Worm (Caenorhabditis elegans): ENCODE measurements around the gene myo-3.
A peak's percentile ranks its signal among the peaks of the same experiment; 100 is the strongest.

DNA sequence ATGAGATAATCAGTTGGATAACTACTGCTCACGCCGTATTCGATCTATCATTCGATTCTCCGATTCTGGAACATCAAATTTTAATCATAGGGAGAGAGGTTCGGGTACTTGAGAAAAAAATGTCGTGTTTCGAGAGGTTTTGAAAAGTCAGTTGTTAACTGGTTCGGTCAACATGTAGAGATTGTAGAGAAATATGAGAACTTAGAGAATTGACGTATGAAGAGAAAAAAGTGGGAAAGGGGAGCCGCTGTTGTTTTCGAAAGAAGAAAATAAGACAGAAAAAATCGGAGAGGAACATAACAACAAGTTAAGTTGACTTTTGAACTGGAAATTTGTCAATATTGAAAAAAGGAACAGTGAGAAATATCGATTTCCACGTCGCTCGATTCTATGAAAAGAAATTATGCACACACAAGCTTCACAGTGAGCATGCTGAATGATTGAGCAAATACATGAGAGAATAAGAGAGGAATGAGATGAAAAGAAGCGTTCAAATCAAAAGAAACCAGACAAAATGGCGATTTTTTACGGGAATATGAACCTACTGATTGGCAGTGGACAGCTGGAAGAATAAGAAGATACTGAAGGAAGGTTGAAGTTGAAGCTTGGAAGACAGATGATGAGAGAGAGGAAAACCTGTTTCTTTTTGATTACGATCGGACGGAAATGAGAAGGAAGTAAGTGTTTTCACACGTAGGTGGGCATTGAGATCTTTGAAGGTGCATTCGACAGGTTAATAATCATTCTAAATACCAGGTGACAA lies 11.0 kb upstream of the myo-3 start, which contains the start of the genes T04H1.13, slfl-5 and rad-50:
- TF ChIP-seq unc-62 (GFP tag; optimal IDR thresholded peaks at IDR 0.05) (no peak), mdl-1 (tag; optimal IDR thresholded peaks at IDR 0.05) (no peak), lin-15B (tag; optimal IDR thresholded peaks at IDR 0.05) (no peak), fos-1 (tag; optimal IDR thresholded peaks at IDR 0.05) (no peak), nhr-237 (tag; optimal IDR thresholded peaks at IDR 0.05) (no peak), pha-4 (tag; optimal IDR thresholded peaks at IDR 0.05) (peak; percentile 96), ZK546.5 (tag; optimal IDR thresholded peaks at IDR 0.05) (no peak), snpc-4 (tag; optimal IDR thresholded peaks at IDR 0.05) (peak; percentile 9), nhr-77 (tag; optimal IDR thresholded peaks at IDR 0.05) (no peak), elt-2 (tag; optimal IDR thresholded peaks at IDR 0.05) (no peak), eor-1 (tag; optimal IDR thresholded peaks at IDR 0.05) (no peak), R02D3.7 (tag; optimal IDR thresholded peaks at IDR 0.05) (no peak), pqm-1 (tag; optimal IDR thresholded peaks at IDR 0.05) (no peak), fkh-2 (tag; optimal IDR thresholded peaks at IDR 0.05) (no peak)
